Fruit fly (Drosophila melanogaster) whole organism, prepupa: ENCODE results near the gene Acsf2.
A peak's percentile ranks its signal among the peaks of the same experiment; 100 is the strongest.

Source experiments
- Blimp-1 ChIP-seq: fragments of 200-800 bp; sonication (Bioruptor generic); optimal IDR thresholded peaks from 3 replicates; lab custom pipeline; 2017; ENCODE audit warnings: missing biosample characterization, missing genetic modification characterization, mild to moderate bottlenecking, moderate library complexity, missing genetic modification reagents
- CG10669 ChIP-seq: fragments of 200-800 bp; sonication (Bioruptor generic); optimal IDR thresholded peaks from 3 replicates; lab custom pipeline; 2018; ENCODE audit warnings: missing biosample characterization, mild to moderate bottlenecking, missing genetic modification characterization, moderate library complexity
- CG11294 ChIP-seq: fragments of 200-800 bp; sonication (Bioruptor generic); IDR thresholded peaks from 2 replicates; pipeline ENCODE4 v1.3.6; 2022; ENCODE audit warnings: missing biosample characterization, missing genetic modification characterization
- CG11902 ChIP-seq: fragments of 200-800 bp; sonication (Bioruptor generic); optimal IDR thresholded peaks from 3 replicates; lab custom pipeline; 2016; ENCODE audit warnings: missing biosample characterization, missing genetic modification characterization
- CG1621 ChIP-seq: fragments of 200-800 bp; sonication (Bioruptor generic); optimal IDR thresholded peaks from 3 replicates; lab custom pipeline; 2018; ENCODE audit warnings: missing biosample characterization, mild to moderate bottlenecking, missing genetic modification characterization
- CG3032 ChIP-seq: fragments of 200-800 bp; optimal IDR thresholded peaks from 2 replicates; lab custom pipeline; 2019; ENCODE audit warnings: missing biosample characterization, mild to moderate bottlenecking, missing genetic modification characterization, moderate library complexity
- CG31627 ChIP-seq: fragments of 200-800 bp; sonication (Bioruptor generic); optimal IDR thresholded peaks from 3 replicates; lab custom pipeline; 2016; ENCODE audit warnings: missing biosample characterization, missing genetic modification characterization
- CG34406 ChIP-seq: fragments of 200-800 bp; sonication (Bioruptor generic); optimal IDR thresholded peaks from 3 replicates; lab custom pipeline; 2016; ENCODE audit warnings: missing biosample characterization, missing genetic modification characterization
- CG3919 ChIP-seq: fragments of 200-800 bp; sonication (Bioruptor generic); optimal IDR thresholded peaks from 3 replicates; lab custom pipeline; 2016; ENCODE audit warnings: missing biosample characterization, missing genetic modification characterization
- CG4318 ChIP-seq: fragments of 200-800 bp; sonication (Bioruptor generic); optimal IDR thresholded peaks from 3 replicates; lab custom pipeline; 2017; ENCODE audit warnings: missing biosample characterization, mild to moderate bottlenecking, missing genetic modification characterization
- CG6163 ChIP-seq: fragments of 200-800 bp; sonication (Bioruptor generic); IDR thresholded peaks from 3 replicates; pipeline ENCODE4 v1.3.6; 2022; ENCODE audit warnings: missing biosample characterization, missing genetic modification characterization
- CG6276 ChIP-seq: fragments of 200-800 bp; sonication (Bioruptor generic); optimal IDR thresholded peaks from 2 replicates; lab custom pipeline; 2017; ENCODE audit warnings: missing biosample characterization, mild to moderate bottlenecking, missing genetic modification characterization
- CG6854 ChIP-seq: fragments of 200-800 bp; sonication (Bioruptor generic); optimal IDR thresholded peaks from 2 replicates; lab custom pipeline; 2017; ENCODE audit warnings: missing biosample characterization, mild to moderate bottlenecking, missing genetic modification characterization
- CG7368 ChIP-seq: fragments of 200-800 bp; sonication (Bioruptor generic); optimal IDR thresholded peaks from 3 replicates; lab custom pipeline; 2016; ENCODE audit warnings: missing biosample characterization, missing genetic modification characterization
- CG8119 ChIP-seq: fragments of 200-800 bp; sonication (Bioruptor generic); IDR thresholded peaks from 3 replicates; pipeline ENCODE4 v1.3.6; 2022; ENCODE audit warnings: missing biosample characterization, missing genetic modification characterization
- CG8319 ChIP-seq: fragments of 200-800 bp; sonication (Bioruptor generic); optimal IDR thresholded peaks from 3 replicates; lab custom pipeline; 2016; ENCODE audit warnings: missing biosample characterization, missing genetic modification characterization
- CG9139 ChIP-seq: fragments of 200-800 bp; sonication (Bioruptor generic); optimal IDR thresholded peaks from 3 replicates; lab custom pipeline; 2017; ENCODE audit warnings: missing biosample characterization, mild to moderate bottlenecking, missing genetic modification characterization
- Eip75B ChIP-seq: fragments of 200-800 bp; sonication (Bioruptor generic); optimal IDR thresholded peaks from 3 replicates; lab custom pipeline; 2016; ENCODE audit warnings: missing biosample characterization, missing genetic modification characterization
- Eip78C ChIP-seq: fragments of 200-800 bp; sonication (Bioruptor generic); peaks from one replicate; lab custom pipeline; 2016; ENCODE audit warnings: missing biosample characterization, missing genetic modification characterization
- Ets21C ChIP-seq: fragments of 200-800 bp; sonication (Bioruptor generic); optimal IDR thresholded peaks from 3 replicates; lab custom pipeline; 2016; ENCODE audit warnings: missing biosample characterization, missing genetic modification characterization
- Hr4 ChIP-seq: fragments of 200-800 bp; sonication (Bioruptor generic); optimal IDR thresholded peaks from 3 replicates; lab custom pipeline; 2016; ENCODE audit warnings: missing biosample characterization, missing genetic modification characterization
- Lpt ChIP-seq: fragments of 200-800 bp; sonication (Bioruptor generic); optimal IDR thresholded peaks from 3 replicates; lab custom pipeline; 2016; ENCODE audit warnings: missing biosample characterization, missing genetic modification characterization
- Met ChIP-seq: fragments of 200-800 bp; sonication (Bioruptor generic); optimal IDR thresholded peaks from 3 replicates; lab custom pipeline; 2016; ENCODE audit warnings: missing biosample characterization, missing genetic modification characterization
- OdsH ChIP-seq: fragments of 200-800 bp; sonication (Bioruptor generic); optimal IDR thresholded peaks from 3 replicates; lab custom pipeline; 2016; ENCODE audit warnings: missing biosample characterization, missing genetic modification characterization
- Smox ChIP-seq: fragments of 200-800 bp; sonication (Bioruptor generic); optimal IDR thresholded peaks from 3 replicates; lab custom pipeline; 2016; ENCODE audit warnings: missing biosample characterization, missing genetic modification characterization
- Sox102F ChIP-seq: fragments of 200-800 bp; sonication (Bioruptor generic); optimal IDR thresholded peaks from 2 replicates; lab custom pipeline; 2016; ENCODE audit warnings: missing biosample characterization, mild to moderate bottlenecking, missing genetic modification characterization
- Sox15 ChIP-seq: fragments of 200-800 bp; sonication (Bioruptor generic); optimal IDR thresholded peaks from 3 replicates; lab custom pipeline; 2016; ENCODE audit warnings: missing biosample characterization, missing genetic modification characterization
- achi ChIP-seq: fragments of 200-800 bp; sonication (Bioruptor generic); optimal IDR thresholded peaks from 3 replicates; lab custom pipeline; 2016; ENCODE audit warnings: missing biosample characterization, missing genetic modification characterization
- eg ChIP-seq: fragments of 200-800 bp; sonication (Bioruptor generic); IDR thresholded peaks from 3 replicates; pipeline ENCODE4 v1.3.6; 2022; ENCODE audit warnings: missing biosample characterization, missing genetic modification characterization
- fd59A ChIP-seq: fragments of 200-800 bp; sonication (Bioruptor generic); optimal IDR thresholded peaks from 2 replicates; lab custom pipeline; 2017; ENCODE audit warnings: missing biosample characterization, mild to moderate bottlenecking, missing genetic modification characterization, missing genetic modification reagents
- fkh ChIP-seq: fragments of 200-800 bp; sonication (Bioruptor generic); optimal IDR thresholded peaks from 3 replicates; lab custom pipeline; 2017; ENCODE audit warnings: missing biosample characterization, mild to moderate bottlenecking, missing genetic modification characterization, moderate library complexity
- lz ChIP-seq: fragments of 200-800 bp; sonication (Bioruptor generic); optimal IDR thresholded peaks from 3 replicates; lab custom pipeline; 2016; ENCODE audit warnings: missing biosample characterization, missing genetic modification characterization
- net ChIP-seq: fragments of 200-800 bp; sonication (Bioruptor generic); optimal IDR thresholded peaks from 3 replicates; lab custom pipeline; 2016; ENCODE audit warnings: missing biosample characterization, missing genetic modification characterization
- pdm3 ChIP-seq: fragments of 200-800 bp; sonication (Bioruptor generic); optimal IDR thresholded peaks from 3 replicates; lab custom pipeline; 2016; ENCODE audit warnings: missing biosample characterization, missing genetic modification characterization
- spab ChIP-seq: fragments of 200-800 bp; sonication (Bioruptor generic); optimal IDR thresholded peaks from 2 replicates; lab custom pipeline; 2017; ENCODE audit warnings: missing biosample characterization, mild to moderate bottlenecking, missing genetic modification characterization, missing genetic modification reagents
- svp ChIP-seq: fragments of 200-800 bp; sonication (Bioruptor generic); peaks from one replicate; lab custom pipeline; 2016; ENCODE audit warnings: missing biosample characterization, missing genetic modification characterization
- topi ChIP-seq: fragments of 200-800 bp; sonication (Bioruptor generic); optimal IDR thresholded peaks from 3 replicates; lab custom pipeline; 2016; ENCODE audit warnings: missing biosample characterization, missing genetic modification characterization

Acsf2 gene

dm6 chr2L:5345900-5346299 lies 3.9 kb upstream of the Acsf2 start, which contains the start of gene nompC:
nompC (plus strand) TSS chr2L:5346200.
- no peak for TF ChIP-seq CG34406
- TF ChIP-seq CG6854 (GFP tag; lab: Kevin White, UChicago), result no peak
- no peak for TF ChIP-seq Eip75B (GFP tag; lab: Kevin White, UChicago)
- no peak for TF ChIP-seq fkh (GFP tag; lab: Kevin White, UChicago)
- TF ChIP-seq CG3919 (GFP tag; lab: Kevin White, UChicago), result no peak
- TF ChIP-seq CG6163, result no peak
- TF ChIP-seq, all 60 proteins: peak for 0

- TF ChIP-seq fkh (GFP tag; lab: Kevin White, UChicago) (peak; percentile 36), eg (GFP tag; lab: Robert Waterston, UW) (no peak)
These were observed 922 bp downstream of the Acsf2 start for dm6 chr2L:5341015-5341608.

DNA sequence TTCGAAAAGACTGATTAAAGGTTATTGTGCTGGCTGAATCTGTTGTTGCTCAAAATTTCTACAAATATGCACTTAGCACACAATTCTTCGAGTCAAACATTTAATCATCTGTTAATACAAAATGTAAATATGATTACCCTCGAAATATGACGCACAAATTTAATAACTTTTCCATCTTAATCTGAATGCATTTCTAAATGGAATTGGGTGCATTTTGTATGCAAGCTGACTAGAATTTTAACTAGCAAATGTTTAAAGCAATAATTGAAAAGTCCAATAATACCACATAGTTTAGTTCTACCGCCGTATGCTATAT lies 3.4 kb downstream of the Acsf2 start:
- TF ChIP-seq eg (GFP tag; lab: Robert Waterston, UW), result no peak
- TF ChIP-seq CG11902, result no peak
- no peak for TF ChIP-seq spab (GFP tag; lab: Kevin White, UChicago)
- TF ChIP-seq net (GFP tag; lab: Kevin White, UChicago), result no peak
- no peak for TF ChIP-seq pdm3 (GFP tag; lab: Kevin White, UChicago)
- no peak for TF ChIP-seq fd59A (GFP tag; lab: Kevin White, UChicago)
- TF ChIP-seq svp (GFP tag; lab: Kevin White, UChicago), result no peak
- TF ChIP-seq Hr4 (GFP tag; lab: Kevin White, UChicago), result no peak
- no peak for TF ChIP-seq Sox15 (GFP tag; lab: Kevin White, UChicago)
- no peak for TF ChIP-seq OdsH (GFP tag; lab: Kevin White, UChicago)
- no peak for TF ChIP-seq CG8319
- no peak for TF ChIP-seq lz

DNA sequence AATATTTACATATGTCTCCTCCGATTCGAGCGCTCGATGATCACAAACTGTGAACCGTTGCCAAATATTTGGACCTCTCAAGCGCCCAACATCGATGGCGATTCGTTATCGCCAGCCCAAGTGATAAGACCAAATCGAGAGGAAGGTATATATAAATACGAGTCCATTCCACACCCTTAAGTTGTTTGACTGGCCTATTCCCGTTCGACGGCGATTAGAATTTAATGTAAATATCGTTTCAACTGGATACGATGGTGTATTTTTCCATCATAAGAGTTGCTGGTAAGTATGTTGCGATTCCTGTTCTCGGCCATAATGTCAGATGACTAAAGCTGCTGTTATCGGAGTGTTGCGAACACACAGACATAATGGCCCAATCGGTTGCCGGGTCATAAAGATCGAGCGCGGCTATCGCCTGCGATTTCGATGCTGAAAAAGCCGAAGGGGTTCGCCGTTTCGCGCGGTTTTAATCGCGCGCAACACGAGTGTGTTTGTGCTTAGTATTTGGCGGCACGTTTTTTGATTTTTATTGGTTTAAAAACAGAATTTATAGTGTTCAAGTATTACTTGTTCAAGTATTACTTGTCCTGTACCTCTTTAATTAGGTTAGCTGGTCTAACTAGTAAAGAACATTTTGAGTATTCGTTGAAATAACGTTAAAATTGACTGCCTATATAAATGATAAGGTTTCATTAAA lies 3.9 kb downstream of the Acsf2 start, which contains the start of gene fusl:
Gene fusl (minus strand): TSS at position 50 of the 697 bp plus-strand sequence.
- TF ChIP-seq fkh (GFP tag; lab: Kevin White, UChicago), result peak; percentile 50
- TF ChIP-seq CG3032, result no peak
- TF ChIP-seq CG34406, result no peak
- peak; percentile 98 for TF ChIP-seq svp (GFP tag; lab: Kevin White, UChicago)
- TF ChIP-seq Eip75B (GFP tag; lab: Kevin White, UChicago), result no peak
- TF ChIP-seq, all 60 proteins: peak for 2

dm6 chr2L:5337159-5337558 lies 4.9 kb downstream of the Acsf2 start:
- TF ChIP-seq CG31627 (no peak), Lpt (GFP tag; lab: Kevin White, UChicago) (no peak), CG3919 (GFP tag; lab: Kevin White, UChicago) (no peak), OdsH (GFP tag; lab: Kevin White, UChicago) (no peak), CG7368 (GFP tag; lab: Kevin White, UChicago) (no peak), Ets21C (GFP tag; lab: Kevin White, UChicago) (no peak), CG4318 (no peak), fd59A (GFP tag; lab: Kevin White, UChicago) (no peak), CG34406 (no peak), net (GFP tag; lab: Kevin White, UChicago) (no peak), Sox15 (GFP tag; lab: Kevin White, UChicago) (no peak), CG11294 (GFP tag; lab: Robert Waterston, UW) (no peak)

DNA sequence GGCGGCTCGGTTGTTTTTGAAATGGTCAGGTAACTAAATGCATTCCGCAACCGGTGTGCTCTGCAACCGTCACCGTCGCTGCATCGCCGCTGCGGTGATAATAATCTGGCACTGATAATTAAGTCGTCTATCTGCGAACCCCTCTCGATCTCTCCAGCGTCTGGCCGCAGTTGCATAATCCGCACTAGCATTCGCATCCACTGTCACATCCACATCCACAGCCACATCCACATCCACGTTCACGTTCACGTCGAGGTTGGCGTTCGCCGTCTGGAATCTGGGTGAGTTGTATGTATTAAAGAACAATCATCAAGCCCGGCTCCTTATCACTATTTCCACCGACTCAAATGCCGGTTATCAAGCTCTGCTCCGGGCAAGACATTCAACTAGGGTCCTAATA lies 9.5 kb downstream of the Acsf2 start:
- TF ChIP-seq Eip78C (GFP tag; lab: Kevin White, UChicago) (peak; percentile 25), CG6276 (no peak), CG1621 (tag; lab: Kevin White, UChicago) (no peak), svp (GFP tag; lab: Kevin White, UChicago) (peak; percentile 42)

DNA sequence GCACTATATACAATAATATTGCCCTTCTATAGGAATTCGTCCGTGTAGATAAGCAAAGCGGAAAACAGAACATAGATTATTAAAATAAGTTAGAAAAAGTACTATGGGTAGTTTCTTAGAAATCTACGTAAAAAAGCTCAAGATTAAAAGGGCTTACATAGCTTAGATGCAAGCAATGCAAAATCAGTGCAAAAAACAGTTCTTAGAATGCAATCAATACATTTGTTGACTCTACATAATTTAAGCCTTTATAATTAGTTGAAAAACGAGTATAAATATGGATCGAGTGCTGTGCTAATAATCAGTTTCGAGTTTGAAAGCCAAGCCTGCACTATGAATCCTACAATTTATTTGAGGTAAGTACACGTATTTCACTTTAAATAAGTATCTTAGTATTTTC lies 12.5 kb downstream of the Acsf2 start, which contains the start of gene TotM:
Gene TotM (plus strand): TSS at position 301 of the 400 bp plus-strand sequence.
- TF ChIP-seq CG11294 (GFP tag; lab: Robert Waterston, UW) (no peak), Sox102F (GFP tag; lab: Kevin White, UChicago) (no peak), CG10669 (GFP tag; lab: Kevin White, UChicago) (no peak), CG1621 (tag; lab: Kevin White, UChicago) (no peak), CG7368 (GFP tag; lab: Kevin White, UChicago) (no peak), Hr4 (GFP tag; lab: Kevin White, UChicago) (no peak), Smox (GFP tag; lab: Kevin White, UChicago) (no peak), CG31627 (no peak), CG6276 (no peak), Sox15 (GFP tag; lab: Kevin White, UChicago) (no peak), topi (GFP tag; lab: Kevin White, UChicago) (no peak), svp (GFP tag; lab: Kevin White, UChicago) (no peak), achi (GFP tag; lab: Kevin White, UChicago) (no peak), Met (GFP tag; lab: Kevin White, UChicago) (no peak), CG8119 (GFP tag; lab: Robert Waterston, UW) (no peak), CG3919 (GFP tag; lab: Kevin White, UChicago) (no peak), net (GFP tag; lab: Kevin White, UChicago) (no peak), Blimp-1 (GFP tag; lab: Kevin White, UChicago) (no peak), CG9139 (no peak)
